Worm (Caenorhabditis elegans) whole organism, L2 larva: ENCODE measurements around the gene ZK970.8.

Source experiments
- aly-2 ChIP-seq: fragments of 150-350 bp; optimal IDR thresholded peaks from 2 replicates; lab custom pipeline; 2014; ENCODE audit warnings: missing biosample characterization, missing genetic modification characterization
- blmp-1 ChIP-seq: sonication (generic microtip); optimal IDR thresholded peaks from 2 replicates; lab custom pipeline; 2017; ENCODE audit warnings: missing genetic modification characterization, mild to moderate bottlenecking, missing compliant biosample characterization, antibody characterized with exemption, moderate library complexity; ENCODE audit not compliant: insufficient read depth
- ceh-82 ChIP-seq: fragments of 150-350 bp; optimal IDR thresholded peaks from 2 replicates; lab custom pipeline; 2014; ENCODE audit warnings: missing biosample characterization, missing genetic modification characterization
- lin-13 ChIP-seq: fragments of 150-350 bp; optimal IDR thresholded peaks from 2 replicates; lab custom pipeline; 2014; ENCODE audit warnings: missing biosample characterization, missing genetic modification reagents, missing genetic modification characterization
- lin-39 ChIP-seq: fragments of 150-350 bp; optimal IDR thresholded peaks from 2 replicates; lab custom pipeline; 2014; ENCODE audit warnings: missing biosample characterization, missing genetic modification reagents, missing genetic modification characterization
- mab-5 ChIP-seq: fragments of 150-350 bp; optimal IDR thresholded peaks from 2 replicates; lab custom pipeline; 2014; ENCODE audit warnings: missing biosample characterization, missing genetic modification characterization
- nhr-237 ChIP-seq: fragments of 150-350 bp; optimal IDR thresholded peaks from 2 replicates; lab custom pipeline; 2014; ENCODE audit warnings: missing biosample characterization, missing genetic modification characterization
- nhr-25 ChIP-seq: fragments of 150-350 bp; sonication (generic microtip); optimal IDR thresholded peaks from 3 replicates; lab custom pipeline; 2014; ENCODE audit warnings: missing biosample characterization, missing genetic modification characterization
- nhr-6 ChIP-seq: fragments of 150-350 bp; optimal IDR thresholded peaks from 2 replicates; lab custom pipeline; 2014; ENCODE audit warnings: missing biosample characterization, missing genetic modification characterization
- snpc-4 ChIP-seq: fragments of 150-350 bp; optimal IDR thresholded peaks from 2 replicates; lab custom pipeline; 2014; ENCODE audit warnings: missing biosample characterization, missing genetic modification characterization
- unc-39 ChIP-seq: fragments of 150-350 bp; optimal IDR thresholded peaks from 2 replicates; lab custom pipeline; 2014; ENCODE audit warnings: missing biosample characterization, missing genetic modification characterization
- unc-62 ChIP-seq: fragments of 150-350 bp; optimal IDR thresholded peaks from 2 replicates; lab custom pipeline; 2014; ENCODE audit warnings: missing biosample characterization, missing genetic modification reagents, missing genetic modification characterization
- zag-1 ChIP-seq: fragments of 150-350 bp; optimal IDR thresholded peaks from 2 replicates; lab custom pipeline; 2014; ENCODE audit warnings: missing biosample characterization, missing genetic modification characterization
- ztf-4 ChIP-seq: fragments of 150-350 bp; optimal IDR thresholded peaks from 2 replicates; lab custom pipeline; 2014; ENCODE audit warnings: missing biosample characterization, missing genetic modification characterization

DNA sequence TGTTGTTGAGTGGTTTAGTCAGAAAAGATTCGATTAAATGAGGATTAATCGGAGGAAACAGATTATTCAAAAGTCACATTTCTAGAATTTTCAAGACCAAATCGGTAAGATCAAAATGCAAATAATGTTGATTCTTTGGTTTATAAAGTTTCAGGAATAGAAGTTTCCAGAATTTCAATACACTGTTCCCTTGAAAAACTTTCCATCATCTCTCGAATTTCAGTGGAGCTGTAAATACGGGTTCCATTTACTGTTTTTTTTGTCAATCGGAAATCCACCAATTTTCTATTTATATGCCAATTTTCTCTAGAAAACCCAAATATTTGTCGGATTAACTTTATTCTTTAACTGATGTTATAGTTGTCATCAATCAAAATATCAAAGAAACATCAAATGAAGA is 26.3 kb upstream of the ZK970.8 start:
- TF ChIP-seq snpc-4 (tag; lab: Kevin White, UChicago) (no peak), lin-39 (tag; lab: Kevin White, UChicago) (no peak), nhr-6 (tag; lab: Kevin White, UChicago) (no peak), ceh-82 (no peak), unc-39 (tag; lab: Kevin White, UChicago) (no peak), blmp-1 (no peak), mab-5 (no peak), lin-13 (GFP tag; lab: Kevin White, UChicago) (no peak), nhr-237 (tag; lab: Kevin White, UChicago) (no peak), unc-62 (GFP tag; lab: Kevin White, UChicago) (no peak), nhr-25 (tag; lab: Kevin White, UChicago) (no peak), zag-1 (tag; lab: Kevin White, UChicago) (no peak), ztf-4 (tag; lab: Kevin White, UChicago) (no peak), aly-2 (no peak)
